Worm (Caenorhabditis elegans) whole organism, L4/young adult: ENCODE measurements around the gene tgt-2.

ENCODE experiments used
- W03F9.2 ChIP-seq: fragments of 150-350 bp; optimal IDR thresholded peaks from 2 replicates; lab custom pipeline; 2014; ENCODE audit warnings: missing biosample characterization, missing genetic modification characterization
- dao-5 ChIP-seq: sonication (generic microtip); optimal IDR thresholded peaks from 2 replicates; lab custom pipeline; 2016; ENCODE audit warnings: missing genotype, missing genetic modification characterization, moderate library complexity, missing compliant biosample characterization
- him-1 ChIP-seq: sonication (generic microtip); optimal IDR thresholded peaks from 2 replicates; lab custom pipeline; 2016; ENCODE audit warnings: missing genotype, missing genetic modification reagents, missing genetic modification characterization, missing compliant biosample characterization

DNA sequence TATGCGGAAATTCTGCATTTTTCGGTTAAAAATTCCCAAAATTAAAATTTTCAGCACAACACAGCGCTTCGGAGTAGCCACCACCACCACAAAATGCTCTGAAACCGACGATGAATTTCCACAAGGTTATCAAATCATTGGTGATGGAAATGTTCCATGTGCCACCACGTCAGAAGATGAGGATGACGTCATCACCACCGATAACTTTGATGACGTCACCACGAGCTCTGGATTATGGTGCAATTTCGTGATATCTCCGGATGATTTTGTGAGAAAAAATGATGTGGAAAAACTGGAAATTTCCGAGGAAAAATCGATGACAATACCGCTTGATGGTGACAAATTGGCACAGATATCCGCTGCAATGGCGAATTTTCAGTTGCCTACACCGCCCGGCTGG is 5.1 kb upstream of the tgt-2 start:
- TF ChIP-seq him-1 (no peak), W03F9.2 (tag; lab: Kevin White, UChicago) (no peak), dao-5 (tag; lab: Kevin White, UChicago) (no peak)
